Worm (Caenorhabditis elegans) whole organism, L3 larva: Measurements from ENCODE around the gene K08F8.7.

Source experiments
- ZK546.5 ChIP-seq: sonication (generic microtip); optimal IDR thresholded peaks from 2 replicates; lab custom pipeline; 2017; ENCODE audit warnings: missing biosample characterization, missing genetic modification characterization
- ceh-16 ChIP-seq: sonication (generic microtip); optimal IDR thresholded peaks from 2 replicates; lab custom pipeline; 2017; ENCODE audit warnings: missing biosample characterization, missing genetic modification characterization
- ceh-82 ChIP-seq: fragments of 150-350 bp; optimal IDR thresholded peaks from 2 replicates; lab custom pipeline; 2014; ENCODE audit warnings: missing biosample characterization, missing genetic modification characterization
- egl-5 ChIP-seq: fragments of 150-350 bp; optimal IDR thresholded peaks from 2 replicates; lab custom pipeline; 2017; ENCODE audit warnings: missing biosample characterization, missing genetic modification reagents, missing genetic modification characterization, inconsistent platforms
- elt-2 ChIP-seq: sonication (generic microtip); optimal IDR thresholded peaks from 2 replicates; lab custom pipeline; 2016; ENCODE audit warnings: missing genetic modification reagents, mild to moderate bottlenecking, missing genetic modification characterization, missing compliant biosample characterization
- fkh-10 ChIP-seq: sonication (generic microtip); optimal IDR thresholded peaks from 2 replicates; lab custom pipeline; 2017; ENCODE audit warnings: missing biosample characterization, missing genetic modification reagents, missing genetic modification characterization
- jun-1 ChIP-seq: fragments of 150-350 bp; optimal IDR thresholded peaks from 2 replicates; lab custom pipeline; 2014; ENCODE audit warnings: missing biosample characterization, missing genetic modification reagents, missing genetic modification characterization
- mdl-1 ChIP-seq: fragments of 150-350 bp; optimal IDR thresholded peaks from 2 replicates; lab custom pipeline; 2014; ENCODE audit warnings: missing biosample characterization, missing genetic modification characterization
- nfya-1 ChIP-seq: sonication (generic microtip); optimal IDR thresholded peaks from 2 replicates; lab custom pipeline; 2017; ENCODE audit warnings: missing genetic modification characterization, mild to moderate bottlenecking, missing compliant biosample characterization, antibody characterized with exemption, moderate library complexity; ENCODE audit not compliant: insufficient read depth
- nhr-11 ChIP-seq: fragments of 150-350 bp; optimal IDR thresholded peaks from 2 replicates; lab custom pipeline; 2014; ENCODE audit warnings: missing biosample characterization, missing genetic modification characterization
- nhr-76 ChIP-seq: fragments of 150-350 bp; sonication (generic microtip); optimal IDR thresholded peaks from 5 replicates; lab custom pipeline; 2014; ENCODE audit warnings: missing biosample characterization, missing genetic modification characterization
- nhr-77 ChIP-seq: fragments of 150-350 bp; optimal IDR thresholded peaks from 2 replicates; lab custom pipeline; 2014; ENCODE audit warnings: missing biosample characterization, missing genetic modification characterization
- unc-39 ChIP-seq: sonication (generic microtip); optimal IDR thresholded peaks from 4 replicates; lab custom pipeline; 2017; ENCODE audit warnings: missing biosample characterization, missing genetic modification characterization
- ztf-4 ChIP-seq: fragments of 150-350 bp; optimal IDR thresholded peaks from 2 replicates; lab custom pipeline; 2014; ENCODE audit warnings: missing biosample characterization, missing genetic modification characterization

DNA sequence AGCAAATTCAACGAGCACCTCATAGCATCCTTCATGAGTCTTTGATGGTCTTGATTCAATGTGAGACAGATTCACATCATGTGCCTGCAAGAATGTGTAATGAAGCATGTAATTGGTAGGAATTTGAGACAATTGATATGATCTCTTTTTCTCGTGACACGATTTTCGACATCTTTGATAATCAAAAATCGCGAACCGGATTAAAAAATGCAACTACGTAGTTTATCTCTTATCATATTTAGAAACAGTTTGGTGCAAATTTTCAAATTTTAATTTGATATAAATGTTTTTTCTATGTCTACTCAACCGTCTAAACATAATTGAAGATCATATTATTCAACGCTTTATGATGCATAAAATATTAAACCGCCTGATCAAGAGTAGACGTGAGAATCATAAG, 9.2 kb upstream of the K08F8.7 start:
- TF ChIP-seq ceh-82 (tag; lab: Kevin White, UChicago) (no peak), nhr-11 (no peak), ceh-16 (tag; lab: Kevin White, UChicago) (no peak), egl-5 (tag; lab: Kevin White, UChicago) (no peak), elt-2 (no peak), ZK546.5 (no peak), unc-39 (tag; lab: Kevin White, UChicago) (no peak), ztf-4 (tag; lab: Kevin White, UChicago) (no peak), nhr-77 (tag; lab: Kevin White, UChicago) (no peak), nhr-76 (tag; lab: Kevin White, UChicago) (no peak), nfya-1 (tag; lab: Kevin White, UChicago) (no peak), mdl-1 (tag; lab: Kevin White, UChicago) (no peak), jun-1 (tag; lab: Kevin White, UChicago) (no peak), fkh-10 (GFP tag; lab: Kevin White, UChicago) (no peak)
